Fruit fly (Drosophila melanogaster) whole organism, embryonic: ENCODE measurements around the gene CG13131.

Experiments
- Aef1 ChIP-seq: fragments of 200-800 bp; sonication (Bioruptor generic); IDR thresholded peaks from 3 replicates; pipeline ENCODE4 v1.3.6; 2022; ENCODE audit warnings: missing biosample characterization, missing genetic modification characterization
- BtbVII ChIP-seq: fragments of 200-800 bp; sonication (Bioruptor generic); optimal IDR thresholded peaks from 3 replicates; lab custom pipeline; 2017; ENCODE audit warnings: missing biosample characterization, mild to moderate bottlenecking, missing genetic modification characterization
- C15 ChIP-seq: fragments of 200-800 bp; sonication (Bioruptor generic); IDR thresholded peaks from 3 replicates; pipeline ENCODE4 v1.3.6; 2022; ENCODE audit warnings: missing biosample characterization, missing genetic modification characterization
- CG10543 ChIP-seq: fragments of 200-800 bp; sonication (Bioruptor generic); optimal IDR thresholded peaks from 3 replicates; lab custom pipeline; 2017; ENCODE audit warnings: missing biosample characterization, mild to moderate bottlenecking, missing genetic modification characterization, moderate library complexity
- CG12659 ChIP-seq: fragments of 200-800 bp; sonication (Bioruptor generic); optimal IDR thresholded peaks from 3 replicates; lab custom pipeline; 2017; ENCODE audit warnings: mild to moderate bottlenecking, missing biosample characterization, missing genetic modification reagents, missing genetic modification characterization
- CG13775 ChIP-seq: fragments of 200-800 bp; sonication (Bioruptor generic); optimal IDR thresholded peaks from 3 replicates; lab custom pipeline; 2017; ENCODE audit warnings: missing biosample characterization, mild to moderate bottlenecking, missing genetic modification characterization
- CG17385 ChIP-seq: fragments of 200-800 bp; sonication (Bioruptor generic); optimal IDR thresholded peaks from 3 replicates; lab custom pipeline; 2018; ENCODE audit warnings: missing biosample characterization, mild to moderate bottlenecking, missing genetic modification characterization
- CG2129 ChIP-seq: fragments of 200-800 bp; sonication (Bioruptor generic); IDR thresholded peaks from 2 replicates; pipeline ENCODE4 v1.3.6; 2022; ENCODE audit warnings: missing biosample characterization, missing genetic modification characterization; ENCODE audit not compliant: partially characterized antibody
- CG42726 ChIP-seq: fragments of 200-800 bp; sonication (Bioruptor generic); IDR thresholded peaks from 2 replicates; pipeline ENCODE4 v1.3.6; 2022; ENCODE audit warnings: missing biosample characterization, missing genetic modification characterization; ENCODE audit not compliant: partially characterized antibody
- CG4282 ChIP-seq: fragments of 200-800 bp; sonication (Bioruptor generic); optimal IDR thresholded peaks from 2 replicates; lab custom pipeline; 2016; ENCODE audit warnings: missing biosample characterization, missing genetic modification characterization
- CG4360 ChIP-seq: fragments of 200-800 bp; sonication (Bioruptor generic); IDR thresholded peaks from 2 replicates; pipeline ENCODE4 v1.3.6; 2022; ENCODE audit warnings: missing biosample characterization, missing genetic modification characterization
- CG4424 ChIP-seq: fragments of 200-800 bp; sonication (Bioruptor generic); optimal IDR thresholded peaks from 3 replicates; lab custom pipeline; 2016; ENCODE audit warnings: missing biosample characterization, missing genetic modification characterization
- CG4854 ChIP-seq: fragments of 200-800 bp; sonication (Bioruptor generic); optimal IDR thresholded peaks from 2 replicates; lab custom pipeline; 2016; ENCODE audit warnings: missing biosample characterization, missing genetic modification characterization, inconsistent platforms
- CG6272 ChIP-seq: fragments of 200-800 bp; sonication (Bioruptor generic); IDR thresholded peaks from 2 replicates; pipeline ENCODE4 v1.3.6; 2022; ENCODE audit warnings: missing biosample characterization, missing genetic modification characterization
- CG6765 ChIP-seq: fragments of 200-800 bp; sonication (Bioruptor generic); optimal IDR thresholded peaks from 3 replicates; lab custom pipeline; 2017; ENCODE audit warnings: missing biosample characterization, mild to moderate bottlenecking, missing genetic modification characterization
- CG6813 ChIP-seq: fragments of 200-800 bp; sonication (Bioruptor generic); optimal IDR thresholded peaks from 2 replicates; lab custom pipeline; 2017; ENCODE audit warnings: missing biosample characterization, missing genetic modification characterization, mild to moderate bottlenecking, moderate library complexity, missing genetic modification reagents
- CG7786 ChIP-seq: fragments of 200-800 bp; sonication (Bioruptor generic); optimal IDR thresholded peaks from 2 replicates; lab custom pipeline; 2016; ENCODE audit warnings: missing biosample characterization, missing genetic modification characterization
- CG7839 ChIP-seq: fragments of 200-800 bp; sonication (Bioruptor generic); optimal IDR thresholded peaks from 3 replicates; lab custom pipeline; 2018; ENCODE audit warnings: missing biosample characterization, mild to moderate bottlenecking, missing genetic modification characterization, moderate library complexity
- Dad ChIP-seq: fragments of 200-800 bp; sonication (Bioruptor generic); optimal IDR thresholded peaks from 3 replicates; lab custom pipeline; 2016; ENCODE audit warnings: missing biosample characterization, missing genetic modification characterization
- Doc3 ChIP-seq: fragments of 200-800 bp; sonication (Bioruptor generic); IDR thresholded peaks from 3 replicates; pipeline ENCODE4 v1.3.6; 2022; ENCODE audit warnings: missing biosample characterization, missing genetic modification characterization; ENCODE audit not compliant: partially characterized antibody
- E2f2 ChIP-seq: fragments of 200-800 bp; sonication (Bioruptor generic); IDR thresholded peaks from 2 replicates; pipeline ENCODE4 v1.3.6; 2022; ENCODE audit warnings: missing biosample characterization, missing genetic modification characterization
- Elba2 ChIP-seq: fragments of 200-800 bp; sonication (Bioruptor generic); optimal IDR thresholded peaks from 3 replicates; lab custom pipeline; 2016; ENCODE audit warnings: missing biosample characterization, missing genetic modification characterization
- Fer3 ChIP-seq: fragments of 200-800 bp; sonication (Bioruptor generic); optimal IDR thresholded peaks from 2 replicates; lab custom pipeline; 2018; ENCODE audit warnings: missing biosample characterization, mild to moderate bottlenecking, missing genetic modification characterization, moderate library complexity
- HLH4C ChIP-seq: fragments of 200-800 bp; sonication (Bioruptor generic); IDR thresholded peaks from 3 replicates; pipeline ENCODE4 v1.3.6; 2022; ENCODE audit warnings: missing biosample characterization, missing genetic modification characterization; ENCODE audit not compliant: partially characterized antibody
- HLHmδ ChIP-seq: fragments of 200-800 bp; sonication (Bioruptor generic); optimal IDR thresholded peaks from 2 replicates; lab custom pipeline; 2018; ENCODE audit warnings: missing biosample characterization, mild to moderate bottlenecking, missing genetic modification characterization, moderate library complexity
- Hey ChIP-seq: fragments of 200-800 bp; sonication (Bioruptor generic); optimal IDR thresholded peaks from 3 replicates; lab custom pipeline; 2018; ENCODE audit warnings: missing biosample characterization, mild to moderate bottlenecking, missing genetic modification characterization
- Hmr ChIP-seq: fragments of 200-800 bp; sonication (Bioruptor generic); optimal IDR thresholded peaks from 3 replicates; lab custom pipeline; 2017; ENCODE audit warnings: mild to moderate bottlenecking, missing biosample characterization, missing genetic modification reagents, missing genetic modification characterization
- MBD-R2 ChIP-seq: fragments of 200-800 bp; sonication (Bioruptor generic); IDR thresholded peaks from 2 replicates; pipeline ENCODE4 v1.3.6; 2022; ENCODE audit warnings: missing biosample characterization, missing genetic modification characterization
- Six4 ChIP-seq: fragments of 200-800 bp; sonication (Bioruptor generic); optimal IDR thresholded peaks from 2 replicates; lab custom pipeline; 2016; ENCODE audit warnings: missing biosample characterization, missing genetic modification characterization
- Sox102F ChIP-seq: fragments of 200-800 bp; sonication (Bioruptor generic); optimal IDR thresholded peaks from 2 replicates; lab custom pipeline; 2018; ENCODE audit warnings: missing biosample characterization, mild to moderate bottlenecking, missing genetic modification characterization, moderate library complexity
- Ssrp ChIP-seq: fragments of 200-800 bp; sonication (Bioruptor generic); optimal IDR thresholded peaks from 2 replicates; lab custom pipeline; 2018; ENCODE audit warnings: missing biosample characterization, mild to moderate bottlenecking, missing genetic modification characterization, moderate library complexity
- Trl ChIP-seq, 3 experiments: fragments of >200 bp in 2 of 3; fragments of 200-800 bp in 1 of 3; sonication (Bioruptor generic) in 1 of 3; optimal IDR thresholded peaks; 2 replicates in 1 of 3; 3 replicates in 2 of 3; lab custom pipeline; 2016 to 2017; ENCODE audit warnings: missing biosample characterization in 1 of 3, missing genetic modification characterization in 1 of 3
- aop ChIP-seq: fragments of 200-800 bp; sonication (Bioruptor generic); IDR thresholded peaks from 2 replicates; pipeline ENCODE4 v1.3.6; 2022; ENCODE audit warnings: missing biosample characterization, missing genetic modification characterization
- cad ChIP-seq: fragments of >200 bp; optimal IDR thresholded peaks from 2 replicates; lab custom pipeline; 2017; ENCODE audit warnings: missing biosample characterization, missing genetic modification characterization
- chm ChIP-seq: fragments of 200-800 bp; sonication (Bioruptor generic); IDR thresholded peaks from 2 replicates; pipeline ENCODE4 v1.3.6; 2022; ENCODE audit warnings: missing biosample characterization, missing genetic modification characterization
- crp ChIP-seq, 2 experiments: fragments of 200-800 bp; sonication (Bioruptor generic); optimal IDR thresholded peaks; 2 replicates in 1 of 2; 3 replicates in 1 of 2; lab custom pipeline; 2017; ENCODE audit warnings: missing biosample characterization in 2 of 2, missing genetic modification characterization in 2 of 2, mild to moderate bottlenecking in 1 of 2, moderate library complexity in 1 of 2
- dati ChIP-seq: fragments of 200-800 bp; sonication (Bioruptor generic); IDR thresholded peaks from 2 replicates; pipeline ENCODE4 v1.3.6; 2022; ENCODE audit warnings: missing biosample characterization, missing genetic modification characterization
- eve ChIP-seq, 2 experiments: fragments of >200 bp; optimal IDR thresholded peaks; 2 replicates each; lab custom pipeline; 2017; ENCODE audit warnings: missing biosample characterization in 2 of 2, missing genetic modification characterization in 2 of 2
- ewg ChIP-seq: fragments of 200-800 bp; sonication (Bioruptor generic); optimal IDR thresholded peaks from 3 replicates; lab custom pipeline; 2017; ENCODE audit warnings: mild to moderate bottlenecking, missing biosample characterization, missing genetic modification reagents, missing genetic modification characterization
- gsb ChIP-seq: fragments of 200-800 bp; sonication (Bioruptor generic); IDR thresholded peaks from 2 replicates; pipeline ENCODE4 v1.3.6; 2022; ENCODE audit warnings: missing biosample characterization, missing genetic modification characterization
- her ChIP-seq: fragments of 200-800 bp; sonication (Bioruptor generic); optimal IDR thresholded peaks from 2 replicates; lab custom pipeline; 2016; ENCODE audit warnings: missing biosample characterization, missing genetic modification characterization
- lmd ChIP-seq: fragments of 200-800 bp; sonication (Bioruptor generic); IDR thresholded peaks from 2 replicates; pipeline ENCODE4 v1.3.6; 2022; ENCODE audit warnings: missing biosample characterization, missing genetic modification characterization
- nom ChIP-seq: fragments of 200-800 bp; sonication (Bioruptor generic); optimal IDR thresholded peaks from 2 replicates; lab custom pipeline; 2017; ENCODE audit warnings: missing biosample characterization, missing genetic modification characterization, mild to moderate bottlenecking, moderate library complexity, missing genetic modification reagents
- odd ChIP-seq: fragments of 200-800 bp; sonication (Bioruptor generic); optimal IDR thresholded peaks from 2 replicates; lab custom pipeline; 2017; ENCODE audit warnings: missing biosample characterization, mild to moderate bottlenecking, missing genetic modification characterization
- pb ChIP-seq: fragments of 200-800 bp; sonication (Bioruptor generic); optimal IDR thresholded peaks from 3 replicates; lab custom pipeline; 2016; ENCODE audit warnings: missing biosample characterization, missing genetic modification characterization
- rib ChIP-seq: fragments of 200-800 bp; sonication (Bioruptor generic); IDR thresholded peaks from 2 replicates; pipeline ENCODE4 v1.3.6; 2022; ENCODE audit warnings: missing biosample characterization, missing genetic modification characterization
- sd ChIP-seq: fragments of 200-800 bp; sonication (Bioruptor generic); optimal IDR thresholded peaks from 3 replicates; lab custom pipeline; 2018; ENCODE audit warnings: missing biosample characterization, mild to moderate bottlenecking, missing genetic modification characterization, moderate library complexity
- tio ChIP-seq: fragments of 200-800 bp; sonication (Bioruptor generic); optimal IDR thresholded peaks from 2 replicates; lab custom pipeline; 2017; ENCODE audit warnings: missing biosample characterization, missing genetic modification characterization, inconsistent platforms
- unpg ChIP-seq: fragments of 200-800 bp; sonication (Bioruptor generic); optimal IDR thresholded peaks from 3 replicates; lab custom pipeline; 2018; ENCODE audit warnings: missing biosample characterization, mild to moderate bottlenecking, missing genetic modification characterization, moderate library complexity
- wor ChIP-seq: fragments of 200-800 bp; sonication (Bioruptor generic); IDR thresholded peaks from 2 replicates; pipeline ENCODE4 v1.3.6; 2022; ENCODE audit warnings: missing biosample characterization, missing genetic modification characterization

Gene CG13131

dm6 chr2L:10003593-10003992 lies 13.7 kb downstream of the CG13131 start, which contains the start of gene Ndf (continued):
- peak; percentile 60 for TF ChIP-seq CG17385
- TF ChIP-seq Hmr (GFP tag; lab: Kevin White, UChicago) = peak; percentile 77
- no peak for TF ChIP-seq gsb (GFP tag; lab: Robert Waterston, UW)
- TF ChIP-seq CG2129 (GFP tag; lab: Robert Waterston, UW) = peak; percentile 41
- TF ChIP-seq HLHmδ (GFP tag; lab: Kevin White, UChicago) = peak; percentile 73
- peak; percentile 66 for TF ChIP-seq E2f2 (GFP tag; lab: Robert Waterston, UW)
- no peak for TF ChIP-seq Elba2 (GFP tag; lab: Kevin White, UChicago)
- TF ChIP-seq lmd (GFP tag; lab: Robert Waterston, UW) = peak; percentile 59
- no peak for TF ChIP-seq Trl (optimal IDR thresholded peaks at IDR 0.05; lab: Kevin White, UChicago)
- TF ChIP-seq Trl (GFP tag; optimal IDR thresholded peaks at IDR 0.05; lab: Kevin White, UChicago) = peak; percentile 47
- peak; percentile 34 for TF ChIP-seq nom (GFP tag; lab: Kevin White, UChicago)
- peak; percentile 61 for TF ChIP-seq CG7839
- TF ChIP-seq pb (GFP tag; lab: Kevin White, UChicago) = peak; percentile 13
- peak; percentile 87 for TF ChIP-seq chm (GFP tag; lab: Robert Waterston, UW)
- TF ChIP-seq CG13775 (GFP tag; lab: Kevin White, UChicago) = peak; percentile 52
- TF ChIP-seq Ssrp = peak; percentile 26
- peak; percentile 76 for TF ChIP-seq Dad (GFP tag; lab: Kevin White, UChicago)
- peak; percentile 15 for TF ChIP-seq Six4
- TF ChIP-seq crp (GFP tag; optimal IDR thresholded peaks at IDR 0.05; lab: Kevin White, UChicago) = peak in 1 of 2 experiments; percentile 16
- peak; percentile 52 for TF ChIP-seq sd (tag; lab: Kevin White, UChicago)
- TF ChIP-seq Doc3 = peak; percentile 57; the same call in 2 of the 3 replicates
- peak; percentile 56 for TF ChIP-seq CG10543 (GFP tag; lab: Kevin White, UChicago)
- TF ChIP-seq CG7786 (GFP tag; lab: Kevin White, UChicago) = peak; percentile 59
- peak; percentile 41 for TF ChIP-seq CG4854
- TF ChIP-seq C15 (GFP tag; lab: Robert Waterston, UW) = no peak
- TF ChIP-seq odd = no peak
- TF ChIP-seq dati (GFP tag; lab: Robert Waterston, UW) = no peak
- peak; percentile 85 for TF ChIP-seq CG12659 (GFP tag; lab: Kevin White, UChicago)
- TF ChIP-seq CG4360 (GFP tag; lab: Robert Waterston, UW) = 0 out of 2 replicates have a peak, but pooled peaks have one; percentile 12
- TF ChIP-seq cad (GFP tag; lab: Kevin White, UChicago) = no peak
- TF ChIP-seq HLH4C (GFP tag; lab: Robert Waterston, UW) = peak; percentile 67
- no peak for TF ChIP-seq wor (GFP tag; lab: Robert Waterston, UW)
- peak; percentile 22 for TF ChIP-seq CG4282 (GFP tag; lab: Kevin White, UChicago)
- TF ChIP-seq CG6272 = peak; percentile 59
- TF ChIP-seq Aef1 (GFP tag; lab: Robert Waterston, UW) = peak; percentile 53
- TF ChIP-seq BtbVII = peak; percentile 21
- peak; percentile 34 for TF ChIP-seq Fer3 (tag; lab: Kevin White, UChicago)
- no peak for TF ChIP-seq Hey
- TF ChIP-seq unpg (GFP tag; lab: Kevin White, UChicago) = peak; percentile 39
- TF ChIP-seq Sox102F (GFP tag; lab: Kevin White, UChicago) = no peak
- TF ChIP-seq aop = no peak
- peak; percentile 24 for TF ChIP-seq CG6813 (GFP tag; lab: Kevin White, UChicago)
- TF ChIP-seq CG4424 (GFP tag; lab: Kevin White, UChicago) = peak; percentile 76
- TF ChIP-seq MBD-R2 (GFP tag; lab: Robert Waterston, UW) = peak; percentile 71
- TF ChIP-seq rib = no peak
- peak; percentile 16 for TF ChIP-seq her
- TF ChIP-seq eve (GFP tag; optimal IDR thresholded peaks at IDR 0.05; lab: Kevin White, UChicago) = no peak
- no peak for TF ChIP-seq tio (GFP tag; lab: Kevin White, UChicago)
- TF ChIP-seq CG42726 (GFP tag; lab: Robert Waterston, UW) = peak; percentile 89
- TF ChIP-seq CG6765 (GFP tag; lab: Kevin White, UChicago) = no peak
- peak; percentile 66 for TF ChIP-seq ewg (GFP tag; lab: Kevin White, UChicago)
